Fruit fly (Drosophila melanogaster): ENCODE results near the gene stai.

DNA sequence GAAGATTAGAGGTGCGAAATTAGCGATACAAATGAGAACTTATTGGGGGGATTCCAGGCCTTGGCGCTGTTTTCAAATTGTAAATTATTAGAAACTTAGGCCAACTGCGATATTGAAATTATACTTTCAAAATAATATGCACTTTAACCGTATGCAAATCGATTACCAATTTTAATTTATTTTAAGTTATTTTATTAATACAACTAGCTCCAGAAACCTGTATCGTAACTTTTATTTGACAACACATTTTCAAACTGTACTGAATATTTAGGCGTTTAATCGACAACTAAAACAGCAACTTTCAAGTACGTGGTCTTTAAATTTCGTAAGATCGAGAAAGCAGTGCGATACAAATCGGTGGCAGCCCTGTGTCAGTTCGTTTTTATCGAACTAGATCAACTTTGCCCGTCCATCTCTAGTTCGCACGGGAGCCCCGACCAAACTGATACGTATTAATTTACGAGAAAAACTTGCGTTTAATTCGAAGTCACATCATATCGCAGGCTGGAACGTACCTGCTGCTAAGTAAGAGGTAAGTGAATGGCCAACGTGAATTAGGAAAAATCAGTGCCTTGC, 29.4 kb upstream of the stai start, which contains the start of the genes CG9154 and Kr-h2:
- TF ChIP-seq CG11560 (tag; IDR thresholded peaks at IDR 0.05) (no peak), CG15011 (GFP tag; optimal IDR thresholded peaks at IDR 0.05) (no peak), CG8944 (GFP tag; optimal IDR thresholded peaks at IDR 0.05) (no peak), psq (GFP tag; optimal IDR thresholded peaks at IDR 0.05) (no peak), CG7839 (tag; optimal IDR thresholded peaks at IDR 0.05) (peak; percentile 47), aop (GFP tag; IDR thresholded peaks at IDR 0.05) (no peak), oc (tag; optimal IDR thresholded peaks at IDR 0.05) (no peak), hth (optimal IDR thresholded peaks at IDR 0.05) (no peak), zfh1 (GFP tag; IDR thresholded peaks at IDR 0.05) (no peak)

Measured in whole organism, embryonic.